Fruit fly (Drosophila melanogaster) whole organism, prepupa: Measurements from ENCODE around the gene Sec24CD.

Source experiments
- Blimp-1 ChIP-seq: fragments of 200-800 bp; sonication (Bioruptor generic); optimal IDR thresholded peaks from 3 replicates; lab custom pipeline; 2017; ENCODE audit warnings: missing biosample characterization, missing genetic modification characterization, mild to moderate bottlenecking, moderate library complexity, missing genetic modification reagents
- CG10631 ChIP-seq: fragments of 200-800 bp; sonication (Bioruptor generic); optimal IDR thresholded peaks from 2 replicates; lab custom pipeline; 2016; ENCODE audit warnings: missing biosample characterization, missing genetic modification characterization
- CG11294 ChIP-seq: fragments of 200-800 bp; sonication (Bioruptor generic); IDR thresholded peaks from 2 replicates; pipeline ENCODE4 v1.3.6; 2022; ENCODE audit warnings: missing biosample characterization, missing genetic modification characterization
- CG11762 ChIP-seq: fragments of 200-800 bp; sonication (Bioruptor generic); optimal IDR thresholded peaks from 3 replicates; lab custom pipeline; 2016; ENCODE audit warnings: missing biosample characterization, missing genetic modification characterization; ENCODE audit not compliant: insufficient read depth
- CG15336 ChIP-seq: fragments of 200-800 bp; sonication (Bioruptor generic); IDR thresholded peaks from 2 replicates; pipeline ENCODE4 v1.3.6; 2022; ENCODE audit warnings: missing biosample characterization, missing genetic modification characterization
- CG1621 ChIP-seq: fragments of 200-800 bp; sonication (Bioruptor generic); optimal IDR thresholded peaks from 3 replicates; lab custom pipeline; 2018; ENCODE audit warnings: missing biosample characterization, mild to moderate bottlenecking, missing genetic modification characterization
- CG16779 ChIP-seq: fragments of 200-800 bp; sonication (Bioruptor generic); optimal IDR thresholded peaks from 3 replicates; lab custom pipeline; 2017; ENCODE audit warnings: missing biosample characterization, mild to moderate bottlenecking, missing genetic modification characterization
- CG3032 ChIP-seq: fragments of 200-800 bp; optimal IDR thresholded peaks from 2 replicates; lab custom pipeline; 2019; ENCODE audit warnings: missing biosample characterization, mild to moderate bottlenecking, missing genetic modification characterization, moderate library complexity
- CG31627 ChIP-seq: fragments of 200-800 bp; sonication (Bioruptor generic); optimal IDR thresholded peaks from 3 replicates; lab custom pipeline; 2016; ENCODE audit warnings: missing biosample characterization, missing genetic modification characterization
- CG32006 ChIP-seq: fragments of 200-800 bp; sonication (Bioruptor generic); optimal IDR thresholded peaks from 3 replicates; lab custom pipeline; 2017; ENCODE audit warnings: missing biosample characterization, mild to moderate bottlenecking, missing genetic modification characterization
- CG3919 ChIP-seq: fragments of 200-800 bp; sonication (Bioruptor generic); optimal IDR thresholded peaks from 3 replicates; lab custom pipeline; 2016; ENCODE audit warnings: missing biosample characterization, missing genetic modification characterization
- CG4318 ChIP-seq: fragments of 200-800 bp; sonication (Bioruptor generic); optimal IDR thresholded peaks from 3 replicates; lab custom pipeline; 2017; ENCODE audit warnings: missing biosample characterization, mild to moderate bottlenecking, missing genetic modification characterization
- CG6163 ChIP-seq: fragments of 200-800 bp; sonication (Bioruptor generic); IDR thresholded peaks from 3 replicates; pipeline ENCODE4 v1.3.6; 2022; ENCODE audit warnings: missing biosample characterization, missing genetic modification characterization
- CG6276 ChIP-seq: fragments of 200-800 bp; sonication (Bioruptor generic); optimal IDR thresholded peaks from 2 replicates; lab custom pipeline; 2017; ENCODE audit warnings: missing biosample characterization, mild to moderate bottlenecking, missing genetic modification characterization
- CG6808 ChIP-seq: fragments of 200-800 bp; sonication (Bioruptor generic); optimal IDR thresholded peaks from 3 replicates; lab custom pipeline; 2017; ENCODE audit warnings: missing biosample characterization, missing genetic modification characterization, mild to moderate bottlenecking, moderate library complexity, missing genetic modification reagents
- CG7368 ChIP-seq: fragments of 200-800 bp; sonication (Bioruptor generic); optimal IDR thresholded peaks from 3 replicates; lab custom pipeline; 2016; ENCODE audit warnings: missing biosample characterization, missing genetic modification characterization
- CG8119 ChIP-seq: fragments of 200-800 bp; sonication (Bioruptor generic); IDR thresholded peaks from 3 replicates; pipeline ENCODE4 v1.3.6; 2022; ENCODE audit warnings: missing biosample characterization, missing genetic modification characterization
- CG9139 ChIP-seq: fragments of 200-800 bp; sonication (Bioruptor generic); optimal IDR thresholded peaks from 3 replicates; lab custom pipeline; 2017; ENCODE audit warnings: missing biosample characterization, mild to moderate bottlenecking, missing genetic modification characterization
- Eip75B ChIP-seq: fragments of 200-800 bp; sonication (Bioruptor generic); optimal IDR thresholded peaks from 3 replicates; lab custom pipeline; 2016; ENCODE audit warnings: missing biosample characterization, missing genetic modification characterization
- Eip93F ChIP-seq: fragments of 200-800 bp; sonication (Bioruptor generic); optimal IDR thresholded peaks from 2 replicates; lab custom pipeline; 2016; ENCODE audit warnings: missing biosample characterization, mild to moderate bottlenecking, missing genetic modification characterization
- Ets21C ChIP-seq: fragments of 200-800 bp; sonication (Bioruptor generic); optimal IDR thresholded peaks from 3 replicates; lab custom pipeline; 2016; ENCODE audit warnings: missing biosample characterization, missing genetic modification characterization
- Ets96B ChIP-seq: fragments of 200-800 bp; optimal IDR thresholded peaks from 2 replicates; lab custom pipeline; 2019; ENCODE audit warnings: missing biosample characterization, mild to moderate bottlenecking, missing genetic modification characterization, moderate library complexity
- Gug ChIP-seq: fragments of 200-800 bp; sonication (Bioruptor generic); IDR thresholded peaks from 2 replicates; pipeline ENCODE4 v1.3.6; 2022; ENCODE audit warnings: missing biosample characterization, missing genetic modification characterization
- Hr38 ChIP-seq: sonication (Bioruptor generic); optimal IDR thresholded peaks from 2 replicates; lab custom pipeline; 2016; ENCODE audit warnings: missing biosample characterization, missing genetic modification characterization
- Hr39 ChIP-seq: fragments of 200-800 bp; sonication (Bioruptor generic); optimal IDR thresholded peaks from 2 replicates; lab custom pipeline; 2016; ENCODE audit warnings: missing biosample characterization, missing genetic modification characterization
- Met ChIP-seq: fragments of 200-800 bp; sonication (Bioruptor generic); optimal IDR thresholded peaks from 3 replicates; lab custom pipeline; 2016; ENCODE audit warnings: missing biosample characterization, missing genetic modification characterization
- OdsH ChIP-seq: fragments of 200-800 bp; sonication (Bioruptor generic); optimal IDR thresholded peaks from 3 replicates; lab custom pipeline; 2016; ENCODE audit warnings: missing biosample characterization, missing genetic modification characterization
- Smox ChIP-seq: fragments of 200-800 bp; sonication (Bioruptor generic); optimal IDR thresholded peaks from 3 replicates; lab custom pipeline; 2016; ENCODE audit warnings: missing biosample characterization, missing genetic modification characterization
- Sox102F ChIP-seq: fragments of 200-800 bp; sonication (Bioruptor generic); optimal IDR thresholded peaks from 2 replicates; lab custom pipeline; 2016; ENCODE audit warnings: missing biosample characterization, mild to moderate bottlenecking, missing genetic modification characterization
- Sox15 ChIP-seq: fragments of 200-800 bp; sonication (Bioruptor generic); optimal IDR thresholded peaks from 3 replicates; lab custom pipeline; 2016; ENCODE audit warnings: missing biosample characterization, missing genetic modification characterization
- achi ChIP-seq: fragments of 200-800 bp; sonication (Bioruptor generic); optimal IDR thresholded peaks from 3 replicates; lab custom pipeline; 2016; ENCODE audit warnings: missing biosample characterization, missing genetic modification characterization
- cyc ChIP-seq: fragments of 200-800 bp; sonication (Bioruptor generic); optimal IDR thresholded peaks from 3 replicates; lab custom pipeline; 2016; ENCODE audit warnings: missing biosample characterization, missing genetic modification characterization
- dac ChIP-seq: fragments of 200-800 bp; sonication (Bioruptor generic); optimal IDR thresholded peaks from 2 replicates; lab custom pipeline; 2017; ENCODE audit warnings: missing biosample characterization, mild to moderate bottlenecking, missing genetic modification characterization
- dsx ChIP-seq: fragments of 200-800 bp; optimal IDR thresholded peaks from 3 replicates; lab custom pipeline; 2019; ENCODE audit warnings: missing biosample characterization, mild to moderate bottlenecking, missing genetic modification characterization, moderate library complexity; ENCODE audit not compliant: poor library complexity, severe bottlenecking
- fd59A ChIP-seq: fragments of 200-800 bp; sonication (Bioruptor generic); optimal IDR thresholded peaks from 2 replicates; lab custom pipeline; 2017; ENCODE audit warnings: missing biosample characterization, mild to moderate bottlenecking, missing genetic modification characterization, missing genetic modification reagents
- fd85E ChIP-seq: fragments of 200-800 bp; sonication (Bioruptor generic); optimal IDR thresholded peaks from 3 replicates; lab custom pipeline; 2016; ENCODE audit warnings: missing biosample characterization, missing genetic modification characterization
- fkh ChIP-seq: fragments of 200-800 bp; sonication (Bioruptor generic); optimal IDR thresholded peaks from 3 replicates; lab custom pipeline; 2017; ENCODE audit warnings: missing biosample characterization, mild to moderate bottlenecking, missing genetic modification characterization, moderate library complexity
- lz ChIP-seq: fragments of 200-800 bp; sonication (Bioruptor generic); optimal IDR thresholded peaks from 3 replicates; lab custom pipeline; 2016; ENCODE audit warnings: missing biosample characterization, missing genetic modification characterization
- pdm3 ChIP-seq: fragments of 200-800 bp; sonication (Bioruptor generic); optimal IDR thresholded peaks from 3 replicates; lab custom pipeline; 2016; ENCODE audit warnings: missing biosample characterization, missing genetic modification characterization
- spab ChIP-seq: fragments of 200-800 bp; sonication (Bioruptor generic); optimal IDR thresholded peaks from 2 replicates; lab custom pipeline; 2017; ENCODE audit warnings: missing biosample characterization, mild to moderate bottlenecking, missing genetic modification characterization, missing genetic modification reagents
- ss ChIP-seq, 2 experiments: fragments of 200-800 bp; sonication (Bioruptor generic); optimal IDR thresholded peaks; 2 replicates in 1 of 2; 3 replicates in 1 of 2; lab custom pipeline; 2017 to 2018; ENCODE audit warnings: mild to moderate bottlenecking in 2 of 2, missing biosample characterization in 2 of 2, missing genetic modification characterization in 2 of 2, moderate library complexity in 1 of 2
- svp ChIP-seq: fragments of 200-800 bp; sonication (Bioruptor generic); peaks from one replicate; lab custom pipeline; 2016; ENCODE audit warnings: missing biosample characterization, missing genetic modification characterization
- topi ChIP-seq: fragments of 200-800 bp; sonication (Bioruptor generic); optimal IDR thresholded peaks from 3 replicates; lab custom pipeline; 2016; ENCODE audit warnings: missing biosample characterization, missing genetic modification characterization
- vri ChIP-seq: fragments of 200-800 bp; sonication (Bioruptor generic); optimal IDR thresholded peaks from 3 replicates; lab custom pipeline; 2016; ENCODE audit warnings: missing biosample characterization, mild to moderate bottlenecking, missing genetic modification characterization

The Sec24CD gene

DNA sequence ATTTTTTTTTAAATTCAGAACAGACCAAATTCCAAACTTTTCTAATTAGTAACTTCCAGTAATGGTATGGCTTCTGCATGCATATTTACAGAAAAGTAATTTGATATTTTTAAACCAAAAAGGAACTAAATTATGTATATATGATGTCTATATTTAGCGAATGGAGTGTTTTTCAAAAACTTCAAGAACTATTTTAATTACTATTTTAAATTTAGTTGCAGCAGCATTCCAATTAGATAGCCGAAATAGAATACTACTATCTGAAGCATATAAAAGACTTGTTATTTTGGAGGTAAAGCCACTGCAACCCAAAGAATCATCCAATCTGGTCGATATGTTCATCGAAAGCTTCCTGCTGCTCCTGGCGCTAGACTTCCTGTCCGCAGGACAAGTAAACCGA is 16.1 kb upstream of the Sec24CD start, which contains the start of gene CG17234:
TSS of gene CG17234 (plus strand) at position 301 of the 400 bp plus-strand sequence.
- no peak for TF ChIP-seq dac

DNA sequence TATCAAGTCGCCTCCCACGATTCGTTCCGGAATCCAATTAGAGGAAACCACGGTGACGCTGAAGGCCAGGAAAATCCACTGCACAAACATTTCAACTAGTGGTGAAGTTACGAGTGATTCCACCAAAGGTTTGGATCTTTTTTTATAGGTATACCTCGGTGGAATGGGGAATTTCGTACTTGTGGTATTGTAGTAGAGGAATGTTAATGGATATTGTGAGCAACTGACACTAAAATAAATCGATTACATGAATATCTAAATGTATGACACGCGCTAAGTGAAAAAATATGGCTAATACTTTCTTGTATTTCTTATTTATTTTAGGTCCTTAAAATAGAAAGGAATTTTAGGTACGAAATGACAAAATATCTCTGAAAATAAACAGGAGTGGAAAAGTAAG is 15.6 kb upstream of the Sec24CD start, which contains the start of gene CG17239:
TSS of gene CG17239 (minus strand) at position 101 of the 400 bp plus-strand sequence.
- TF ChIP-seq svp (no peak), Sox102F (GFP tag; lab: Kevin White, UChicago) (no peak), CG11762 (no peak), Eip75B (GFP tag; lab: Kevin White, UChicago) (no peak), CG3032 (tag; lab: Kevin White, UChicago) (no peak), CG6163 (GFP tag; lab: Robert Waterston, UW) (no peak), cyc (no peak), fkh (no peak), CG3919 (GFP tag; lab: Kevin White, UChicago) (no peak), lz (GFP tag; lab: Kevin White, UChicago) (no peak), Blimp-1 (GFP tag; lab: Kevin White, UChicago) (no peak), Ets21C (GFP tag; lab: Kevin White, UChicago) (no peak), achi (GFP tag; lab: Kevin White, UChicago) (no peak), fd59A (GFP tag; lab: Kevin White, UChicago) (no peak), Eip93F (GFP tag; lab: Kevin White, UChicago) (no peak), dsx (GFP tag; lab: Kevin White, UChicago) (no peak), Met (GFP tag; lab: Kevin White, UChicago) (no peak), OdsH (no peak), vri (GFP tag; lab: Kevin White, UChicago) (no peak)

DNA sequence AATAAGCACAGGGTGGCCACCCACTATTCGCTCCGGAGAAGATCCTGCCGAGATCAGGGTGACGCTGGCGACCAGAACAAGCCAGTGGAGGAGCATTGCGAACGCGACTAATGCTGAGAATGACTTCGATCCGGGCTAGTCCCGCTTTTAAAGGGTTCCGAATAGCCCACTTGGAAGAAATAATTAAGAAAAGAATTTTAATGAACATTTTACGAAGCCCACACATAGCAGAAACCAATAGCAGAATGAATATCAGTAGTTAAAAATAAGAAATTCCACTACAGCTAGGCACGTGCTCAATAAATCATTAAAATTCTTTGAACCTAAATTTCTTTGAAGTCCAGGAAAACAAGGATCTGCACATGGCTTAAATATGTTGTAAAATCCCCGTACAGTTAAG is 14.5 kb upstream of the Sec24CD start, which contains the start of gene Ser12:
TSS of gene Ser12 (minus strand) at position 101 of the 400 bp plus-strand sequence.
- TF ChIP-seq Smox (GFP tag; lab: Kevin White, UChicago) (no peak), Gug (GFP tag; lab: Robert Waterston, UW) (no peak), Hr39 (GFP tag; lab: Kevin White, UChicago) (no peak), Ets96B (tag; lab: Kevin White, UChicago) (no peak), ss (GFP tag; optimal IDR thresholded peaks at IDR 0.05; lab: Kevin White, UChicago) (no peak), topi (GFP tag; lab: Kevin White, UChicago) (no peak), Hr38 (no peak), CG15336 (no peak)

DNA sequence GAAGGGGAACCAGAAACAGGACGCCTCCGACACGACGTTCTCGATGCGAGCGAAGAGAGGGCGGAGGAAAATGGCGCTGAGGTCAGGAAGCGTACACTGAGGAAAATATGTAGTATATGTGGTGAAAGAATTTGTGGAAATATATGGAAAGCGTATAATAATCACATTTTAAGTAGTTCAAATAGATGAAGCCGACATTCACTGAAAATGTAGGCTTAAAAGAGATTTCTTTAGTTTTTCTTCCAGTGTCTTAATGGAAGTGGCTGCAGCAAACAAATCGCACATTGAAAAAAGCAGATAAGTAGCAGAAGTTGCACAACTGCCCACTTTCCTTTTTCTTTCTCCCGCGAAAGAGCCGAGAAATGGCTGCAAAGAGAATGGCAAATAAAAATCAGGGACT is 12.9 kb upstream of the Sec24CD start:
- TF ChIP-seq Ets21C (GFP tag; lab: Kevin White, UChicago) (no peak), CG3919 (GFP tag; lab: Kevin White, UChicago) (peak; percentile 25), CG7368 (GFP tag; lab: Kevin White, UChicago) (no peak), ss (GFP tag; optimal IDR thresholded peaks at IDR 0.05; lab: Kevin White, UChicago) (no peak), fd85E (GFP tag; lab: Kevin White, UChicago) (no peak), CG16779 (tag; lab: Kevin White, UChicago) (no peak), fkh (no peak), Blimp-1 (GFP tag; lab: Kevin White, UChicago) (no peak), CG31627 (GFP tag; lab: Kevin White, UChicago) (peak; percentile 14), CG1621 (tag; lab: Kevin White, UChicago) (no peak), Eip93F (GFP tag; lab: Kevin White, UChicago) (no peak), dac (no peak), vri (GFP tag; lab: Kevin White, UChicago) (no peak), Hr38 (peak; percentile 16), CG9139 (GFP tag; lab: Kevin White, UChicago) (no peak), CG6808 (GFP tag; lab: Kevin White, UChicago) (peak; percentile 9), CG32006 (GFP tag; lab: Kevin White, UChicago) (peak; percentile 17), Sox15 (no peak), fd59A (GFP tag; lab: Kevin White, UChicago) (no peak), Hr39 (GFP tag; lab: Kevin White, UChicago) (peak; percentile 10), CG8119 (GFP tag; lab: Robert Waterston, UW) (0 out of 3 replicates have a peak, but pooled peaks have one; percentile 20), OdsH (peak; percentile 13), CG4318 (GFP tag; lab: Kevin White, UChicago) (no peak), pdm3 (GFP tag; lab: Kevin White, UChicago) (peak; percentile 22), CG11762 (no peak), CG11294 (GFP tag; lab: Robert Waterston, UW) (no peak), spab (GFP tag; lab: Kevin White, UChicago) (no peak), cyc (no peak), CG6276 (GFP tag; lab: Kevin White, UChicago) (no peak), CG10631 (GFP tag; lab: Kevin White, UChicago) (peak; percentile 8)
